Worm (Caenorhabditis elegans) whole organism, L4/young adult: ENCODE results near the gene unc-71.

Source experiments
- dao-5 ChIP-seq: sonication (generic microtip); optimal IDR thresholded peaks from 2 replicates; lab custom pipeline; 2016; ENCODE audit warnings: missing genotype, missing genetic modification characterization, moderate library complexity, missing compliant biosample characterization
- him-1 ChIP-seq: sonication (generic microtip); optimal IDR thresholded peaks from 2 replicates; lab custom pipeline; 2016; ENCODE audit warnings: missing genotype, missing genetic modification reagents, missing genetic modification characterization, missing compliant biosample characterization

ce11 chrIII:12931108-12931507 is 39.6 kb upstream of the unc-71 start:
- TF ChIP-seq him-1 (tag; lab: Kevin White, UChicago) (no peak), dao-5 (no peak)
